Fruit fly (Drosophila melanogaster): ENCODE data around the gene CG31875.

DNA sequence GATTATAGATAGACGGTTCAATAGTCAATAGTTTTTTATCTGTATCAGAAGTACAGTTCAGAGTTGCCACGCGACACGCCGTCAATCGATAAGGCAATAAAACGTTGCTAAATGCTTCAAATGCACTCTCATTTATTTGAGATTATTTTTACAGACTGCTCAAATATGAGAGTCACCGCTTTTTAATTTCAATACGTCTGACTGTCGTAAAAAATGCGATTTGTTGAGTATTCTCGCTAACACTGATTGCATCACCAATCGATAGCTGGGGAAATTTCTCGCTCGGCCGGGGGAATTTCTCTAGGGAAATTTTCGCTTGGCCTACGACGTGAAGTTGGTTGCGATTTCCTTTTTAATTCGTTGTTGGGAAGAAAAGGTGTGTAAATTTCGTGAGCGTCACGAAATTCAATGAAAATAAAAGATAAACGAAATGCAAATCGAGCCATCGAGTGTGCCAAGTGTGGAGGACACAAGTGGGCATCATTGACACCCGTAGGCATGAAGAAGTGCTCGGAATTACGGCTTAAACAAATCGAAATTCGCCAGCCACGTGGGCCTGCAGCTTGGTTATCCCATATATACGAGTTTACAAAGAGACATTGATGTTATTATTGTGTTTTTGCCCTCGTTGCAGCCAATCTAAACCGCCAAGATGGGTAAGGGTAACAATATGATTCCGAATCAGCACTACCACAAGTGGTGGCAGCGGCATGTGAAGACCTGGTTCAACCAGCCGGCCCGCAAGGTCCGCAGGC lies 35.4 kb downstream of the CG31875 start, which contains the start of the genes Dref and RpL13:
- TF ChIP-seq h (GFP tag; optimal IDR thresholded peaks at IDR 0.05) (peak; percentile 90), woc (GFP tag; optimal IDR thresholded peaks at IDR 0.05) (peak; percentile 53), psq (GFP tag; optimal IDR thresholded peaks at IDR 0.05) (peak; percentile 60), Hnf4 (GFP tag; optimal IDR thresholded peaks at IDR 0.05) (peak; percentile 84), lola (GFP tag; optimal IDR thresholded peaks at IDR 0.05) (no peak), br (GFP tag; optimal IDR thresholded peaks at IDR 0.05) (peak; percentile 88)
